Fruit fly (Drosophila melanogaster) whole organism, embryonic: ENCODE data around the gene CG10116.

ENCODE experiments used
- Adf1 ChIP-seq: fragments of 200-800 bp; sonication (Bioruptor generic); IDR thresholded peaks from 2 replicates; pipeline ENCODE4 v1.3.6; 2022; ENCODE audit warnings: missing biosample characterization, missing genetic modification characterization
- B-H2 ChIP-seq: fragments of 200-800 bp; sonication (Bioruptor generic); optimal IDR thresholded peaks from 2 replicates; lab custom pipeline; 2018; ENCODE audit warnings: missing biosample characterization, mild to moderate bottlenecking, missing genetic modification characterization
- CG11504 ChIP-seq: fragments of 200-800 bp; sonication (Bioruptor generic); optimal IDR thresholded peaks from 3 replicates; lab custom pipeline; 2019; ENCODE audit warnings: missing biosample characterization, mild to moderate bottlenecking, missing genetic modification characterization, moderate library complexity
- CG11695 ChIP-seq: fragments of 200-800 bp; sonication (Bioruptor generic); IDR thresholded peaks from 3 replicates; pipeline ENCODE4 v1.3.6; 2022; ENCODE audit warnings: missing biosample characterization, missing genetic modification characterization
- CG12659 ChIP-seq: fragments of 200-800 bp; sonication (Bioruptor generic); optimal IDR thresholded peaks from 3 replicates; lab custom pipeline; 2017; ENCODE audit warnings: mild to moderate bottlenecking, missing biosample characterization, missing genetic modification reagents, missing genetic modification characterization
- CG1529 ChIP-seq: fragments of 200-800 bp; sonication (Bioruptor generic); optimal IDR thresholded peaks from 3 replicates; lab custom pipeline; 2018; ENCODE audit warnings: missing biosample characterization, missing genetic modification characterization
- CG16779 ChIP-seq: fragments of 200-800 bp; sonication (Bioruptor generic); IDR thresholded peaks from 2 replicates; pipeline ENCODE4 v1.3.6; 2022; ENCODE audit warnings: missing biosample characterization, missing genetic modification characterization
- CG17612 ChIP-seq: fragments of 200-800 bp; sonication (Bioruptor generic); IDR thresholded peaks from 2 replicates; pipeline ENCODE4 v1.3.6; 2022; ENCODE audit warnings: missing biosample characterization, missing genetic modification characterization
- CG2129 ChIP-seq: fragments of 200-800 bp; sonication (Bioruptor generic); IDR thresholded peaks from 2 replicates; pipeline ENCODE4 v1.3.6; 2022; ENCODE audit warnings: missing biosample characterization, missing genetic modification characterization; ENCODE audit not compliant: partially characterized antibody
- CG31365 ChIP-seq: fragments of 200-800 bp; sonication (Bioruptor generic); optimal IDR thresholded peaks from 2 replicates; lab custom pipeline; 2018; ENCODE audit warnings: missing biosample characterization, mild to moderate bottlenecking, missing genetic modification characterization
- CG5180 ChIP-seq: fragments of 200-800 bp; sonication (Bioruptor generic); optimal IDR thresholded peaks from 3 replicates; lab custom pipeline; 2017; ENCODE audit warnings: missing biosample characterization, missing genetic modification characterization, mild to moderate bottlenecking, moderate library complexity, missing genetic modification reagents
- CG8290 ChIP-seq, 3 experiments: fragments of 200-800 bp; sonication (Bioruptor generic); optimal IDR thresholded peaks; 2 replicates each; lab custom pipeline; 2016 to 2019; ENCODE audit warnings: missing biosample characterization in 3 of 3, missing genetic modification characterization in 3 of 3, mild to moderate bottlenecking in 2 of 3, moderate library complexity in 1 of 3
- Deaf1 ChIP-seq: fragments of 200-800 bp; optimal IDR thresholded peaks from 3 replicates; lab custom pipeline; 2019; ENCODE audit warnings: missing biosample characterization, mild to moderate bottlenecking, missing genetic modification characterization, moderate library complexity
- Dip2 ChIP-seq: fragments of 200-800 bp; sonication (Bioruptor generic); IDR thresholded peaks from 2 replicates; pipeline ENCODE4 v1.3.6; 2022; ENCODE audit warnings: missing biosample characterization, missing genetic modification characterization
- Hsf ChIP-seq: fragments of 200-800 bp; sonication (Bioruptor generic); optimal IDR thresholded peaks from 3 replicates; lab custom pipeline; 2016; ENCODE audit warnings: missing biosample characterization, missing genetic modification characterization
- Med ChIP-seq: fragments of 200-800 bp; sonication (Bioruptor generic); peaks from one replicate; lab custom pipeline; 2016; ENCODE audit warnings: missing biosample characterization, missing genetic modification characterization, mild to moderate bottlenecking, inconsistent platforms, moderate library complexity
- Poxn ChIP-seq: fragments of 200-800 bp; sonication (Bioruptor generic); IDR thresholded peaks from 2 replicates; pipeline ENCODE4 v1.3.6; 2022; ENCODE audit warnings: missing biosample characterization, missing genetic modification characterization
- Side ChIP-seq: fragments of 200-800 bp; sonication (Bioruptor generic); optimal IDR thresholded peaks from 2 replicates; lab custom pipeline; 2016; ENCODE audit warnings: missing biosample characterization, missing genetic modification characterization
- Trl ChIP-seq, 3 experiments: fragments of >200 bp in 2 of 3; fragments of 200-800 bp in 1 of 3; sonication (Bioruptor generic) in 1 of 3; optimal IDR thresholded peaks; 2 replicates in 1 of 3; 3 replicates in 2 of 3; lab custom pipeline; 2016 to 2017; ENCODE audit warnings: missing biosample characterization in 1 of 3, missing genetic modification characterization in 1 of 3
- al ChIP-seq: fragments of 200-800 bp; sonication (Bioruptor generic); IDR thresholded peaks from 2 replicates; pipeline ENCODE4 v1.3.6; 2022; ENCODE audit warnings: missing biosample characterization, missing genetic modification characterization
- amos ChIP-seq: fragments of 200-800 bp; sonication (Bioruptor generic); IDR thresholded peaks from 2 replicates; pipeline ENCODE4 v1.3.6; 2022; ENCODE audit warnings: missing biosample characterization, missing genetic modification characterization; ENCODE audit not compliant: partially characterized antibody
- cas ChIP-seq: fragments of 200-800 bp; sonication (Bioruptor generic); IDR thresholded peaks from 2 replicates; pipeline ENCODE4 v1.3.6; 2022; ENCODE audit warnings: missing biosample characterization, missing genetic modification characterization
- disco-r ChIP-seq: fragments of 200-800 bp; sonication (Bioruptor generic); optimal IDR thresholded peaks from 2 replicates; lab custom pipeline; 2016; ENCODE audit warnings: missing biosample characterization, missing genetic modification characterization
- dm ChIP-seq: fragments of 200-800 bp; sonication (Bioruptor generic); optimal IDR thresholded peaks from 3 replicates; lab custom pipeline; 2016; ENCODE audit warnings: missing biosample characterization, missing genetic modification characterization
- ewg ChIP-seq: fragments of 200-800 bp; sonication (Bioruptor generic); optimal IDR thresholded peaks from 3 replicates; lab custom pipeline; 2017; ENCODE audit warnings: mild to moderate bottlenecking, missing biosample characterization, missing genetic modification reagents, missing genetic modification characterization
- exex ChIP-seq: fragments of 200-800 bp; sonication (Bioruptor generic); optimal IDR thresholded peaks from 4 replicates; lab custom pipeline; 2018; ENCODE audit warnings: missing biosample characterization, mild to moderate bottlenecking, missing genetic modification characterization, moderate library complexity
- fd96Cb ChIP-seq: fragments of 200-800 bp; sonication (Bioruptor generic); optimal IDR thresholded peaks from 2 replicates; lab custom pipeline; 2018; ENCODE audit warnings: missing biosample characterization, mild to moderate bottlenecking, missing genetic modification characterization, moderate library complexity
- fru ChIP-seq: fragments of >200 bp; optimal IDR thresholded peaks from 2 replicates; lab custom pipeline; 2017
- gfzf ChIP-seq: fragments of 200-800 bp; sonication (Bioruptor generic); optimal IDR thresholded peaks from 2 replicates; lab custom pipeline; 2016; ENCODE audit warnings: missing biosample characterization, mild to moderate bottlenecking, missing genetic modification characterization, moderate library complexity
- lab ChIP-seq: fragments of 200-800 bp; sonication (Bioruptor generic); optimal IDR thresholded peaks from 3 replicates; lab custom pipeline; 2017; ENCODE audit warnings: missing biosample characterization, missing genetic modification characterization, mild to moderate bottlenecking, moderate library complexity, missing genetic modification reagents
- pzg ChIP-seq: fragments of 200-800 bp; sonication (Bioruptor generic); optimal IDR thresholded peaks from 3 replicates; lab custom pipeline; 2018; ENCODE audit warnings: missing biosample characterization, mild to moderate bottlenecking, missing genetic modification characterization, moderate library complexity
- repo ChIP-seq: fragments of 200-800 bp; sonication (Bioruptor generic); optimal IDR thresholded peaks from 2 replicates; lab custom pipeline; 2016; ENCODE audit warnings: missing biosample characterization, missing genetic modification characterization
- row ChIP-seq: fragments of 200-800 bp; sonication (Bioruptor generic); IDR thresholded peaks from 3 replicates; pipeline ENCODE4 v1.3.6; 2022; ENCODE audit warnings: missing biosample characterization, missing genetic modification characterization
- sc ChIP-seq, 3 experiments: fragments of >200 bp in 2 of 3; fragments of 200-800 bp in 1 of 3; sonication (Bioruptor generic) in 1 of 3; optimal IDR thresholded peaks; 2 replicates in 2 of 3; 3 replicates in 1 of 3; lab custom pipeline; 2017; ENCODE audit warnings: mild to moderate bottlenecking in 1 of 3, missing biosample characterization in 1 of 3, missing genetic modification characterization in 1 of 3, missing genetic modification reagents in 1 of 3
- trh ChIP-seq: fragments of 200-800 bp; sonication (Bioruptor generic); optimal IDR thresholded peaks from 2 replicates; lab custom pipeline; 2016; ENCODE audit warnings: missing biosample characterization, missing genetic modification characterization
- z ChIP-seq: fragments of 200-800 bp; sonication (Bioruptor generic); IDR thresholded peaks from 3 replicates; pipeline ENCODE4 v1.3.6; 2022; ENCODE audit warnings: missing biosample characterization, missing genetic modification characterization
- zen ChIP-seq: fragments of 200-800 bp; sonication (Bioruptor generic); optimal IDR thresholded peaks from 3 replicates; lab custom pipeline; 2018; ENCODE audit warnings: missing biosample characterization, mild to moderate bottlenecking, missing genetic modification characterization, moderate library complexity

Gene CG10116

DNA sequence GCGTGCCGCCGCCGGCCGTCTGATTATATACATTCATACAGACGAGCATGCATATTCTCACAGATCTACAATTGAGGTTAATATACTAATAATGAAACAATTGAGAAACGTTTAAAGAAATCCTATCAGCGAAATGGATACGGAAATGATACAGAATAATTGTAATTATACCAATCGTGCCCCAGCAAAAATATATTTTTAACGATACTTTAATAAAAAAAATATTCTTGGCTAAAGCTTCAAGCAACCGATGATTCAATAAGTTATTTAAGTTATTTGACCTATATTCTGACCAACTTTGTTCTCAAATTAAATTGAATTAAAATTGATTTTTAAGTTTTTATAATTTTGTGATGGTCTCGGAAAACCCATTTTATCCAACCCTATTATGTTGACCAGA, 19.0 kb upstream of the CG10116 start (continued):
- TF ChIP-seq CG11695 (GFP tag; lab: Robert Waterston, UW) (0 out of 3 replicates have a peak, but pooled peaks have one; percentile 9), gfzf (GFP tag; lab: Kevin White, UChicago) (no peak), cas (GFP tag; lab: Robert Waterston, UW) (no peak), CG11504 (tag; lab: Kevin White, UChicago) (peak; percentile 60), CG17612 (no peak), pzg (GFP tag; lab: Kevin White, UChicago) (no peak), fd96Cb (tag; lab: Kevin White, UChicago) (peak; percentile 24), row (0 out of 3 replicates have a peak, but pooled peaks have one; percentile 5), repo (GFP tag; lab: Kevin White, UChicago) (no peak), al (GFP tag; lab: Robert Waterston, UW) (no peak)

DNA sequence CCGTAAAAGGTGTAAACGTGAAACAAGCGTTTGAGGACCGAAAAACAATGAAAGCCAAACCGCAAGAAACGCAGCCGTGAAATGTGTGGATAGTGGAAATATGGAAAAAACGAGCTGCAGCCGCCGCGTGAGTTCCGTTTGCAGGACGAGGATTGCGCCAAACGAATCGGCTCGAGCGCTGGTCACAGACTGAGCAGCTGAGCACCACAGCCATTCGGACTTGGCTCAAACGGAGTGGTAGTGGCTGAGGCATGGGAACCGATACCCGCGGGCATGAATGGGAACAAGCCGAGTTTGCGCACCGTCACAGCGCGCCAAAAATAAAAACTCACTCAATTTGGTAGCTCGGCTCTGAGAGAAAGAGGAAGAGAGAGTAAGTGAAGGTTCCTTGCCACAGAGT, 17.6 kb upstream of the CG10116 start, which contains the start of gene CG10089:
Gene CG10089 (minus strand): TSS at position 181 of the 400 bp plus-strand sequence.
- TF ChIP-seq z (peak; percentile 93), CG31365 (tag; lab: Kevin White, UChicago) (no peak), sc (optimal IDR thresholded peaks at IDR 0.05; lab: Kevin White, UChicago) (no peak), sc (GFP tag; optimal IDR thresholded peaks at IDR 0.05; lab: Kevin White, UChicago) (no peak), ewg (peak; percentile 56), Side (GFP tag; lab: Kevin White, UChicago) (no peak), Poxn (GFP tag; lab: Robert Waterston, UW) (no peak), Deaf1 (tag; lab: Kevin White, UChicago) (peak; percentile 59), Med (GFP tag; lab: Kevin White, UChicago) (peak; percentile 50), Trl (optimal IDR thresholded peaks at IDR 0.05; lab: Kevin White, UChicago) (peak in 1 of 2 experiments; percentile 11), Trl (GFP tag; optimal IDR thresholded peaks at IDR 0.05; lab: Kevin White, UChicago) (no peak), CG5180 (GFP tag; lab: Kevin White, UChicago) (no peak), amos (peak; percentile 14; the same call in 1 of the 2 replicates), CG2129 (no peak), fru (lab: Kevin White, UChicago) (no peak), Adf1 (GFP tag; lab: Robert Waterston, UW) (no peak), CG12659 (GFP tag; lab: Kevin White, UChicago) (no peak), Dip2 (GFP tag; lab: Robert Waterston, UW) (no peak), CG16779 (peak; percentile 56; the same call in 1 of the 2 replicates), trh (GFP tag; lab: Kevin White, UChicago) (no peak)
- TF ChIP-seq, all 482 proteins: peak for 7

DNA sequence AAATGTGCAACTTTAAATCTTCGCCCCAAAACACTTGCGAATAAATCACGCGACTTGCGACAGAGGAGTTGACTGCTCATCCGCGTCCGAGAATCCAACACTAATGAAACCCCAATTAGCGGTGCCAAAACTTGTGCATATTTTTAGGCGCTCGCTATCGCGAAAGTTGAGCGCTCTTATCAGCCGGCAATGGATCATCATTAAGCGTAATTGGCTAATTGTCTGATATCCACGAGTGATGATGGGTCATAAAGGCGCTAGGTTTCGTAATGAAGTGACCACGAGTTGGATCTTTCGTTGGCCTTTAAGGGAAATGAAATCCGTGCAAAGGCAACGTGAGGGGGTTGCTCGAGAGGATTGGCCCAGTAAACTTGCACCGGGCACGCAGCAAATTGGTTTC, 2.3 kb downstream of the CG10116 start:
- no peak for TF ChIP-seq CG1529 (GFP tag; lab: Kevin White, UChicago)
- no peak for TF ChIP-seq Hsf (GFP tag; lab: Kevin White, UChicago)
- TF ChIP-seq exex (tag; lab: Kevin White, UChicago) = peak; percentile 81
- no peak for TF ChIP-seq zen (tag; lab: Kevin White, UChicago)
- peak; percentile 19 for TF ChIP-seq lab (GFP tag; lab: Kevin White, UChicago)
- TF ChIP-seq B-H2 (GFP tag; lab: Kevin White, UChicago) = peak; percentile 3
- no peak for TF ChIP-seq disco-r
- TF ChIP-seq dm (GFP tag; lab: Kevin White, UChicago) = no peak
- no peak for TF ChIP-seq CG8290 (GFP tag; optimal IDR thresholded peaks at IDR 0.05; lab: Kevin White, UChicago)
- TF ChIP-seq CG8290 (tag; optimal IDR thresholded peaks at IDR 0.05; lab: Kevin White, UChicago) = peak in 1 of 2 experiments; percentile 6
